Fruit fly (Drosophila melanogaster) whole organism, pupa: ENCODE results near the gene CG43407.
A peak's percentile ranks its signal among the peaks of the same experiment; 100 is the strongest.

Experiments
- CG14655 ChIP-seq: fragments of 200-800 bp; sonication (Bioruptor generic); optimal IDR thresholded peaks from 3 replicates; lab custom pipeline; 2017; ENCODE audit warnings: mild to moderate bottlenecking, missing biosample characterization, missing genetic modification reagents, missing genetic modification characterization
- CG15710 ChIP-seq: fragments of 200-800 bp; sonication (Bioruptor generic); optimal IDR thresholded peaks from 2 replicates; lab custom pipeline; 2018; ENCODE audit warnings: missing biosample characterization, mild to moderate bottlenecking, missing genetic modification characterization, moderate library complexity
- CG17806 ChIP-seq: fragments of 200-800 bp; sonication (Bioruptor generic); optimal IDR thresholded peaks from 2 replicates; lab custom pipeline; 2018; ENCODE audit warnings: missing biosample characterization, mild to moderate bottlenecking, missing genetic modification characterization, moderate library complexity
- CG8159 ChIP-seq: fragments of 200-800 bp; sonication (Bioruptor generic); optimal IDR thresholded peaks from 3 replicates; lab custom pipeline; 2018; ENCODE audit warnings: missing biosample characterization, mild to moderate bottlenecking, missing genetic modification characterization, moderate library complexity
- CG8301 ChIP-seq: fragments of 200-800 bp; sonication (Bioruptor generic); optimal IDR thresholded peaks from 2 replicates; lab custom pipeline; 2018; ENCODE audit warnings: missing biosample characterization, mild to moderate bottlenecking, missing genetic modification characterization
- CG9948 ChIP-seq: fragments of 200-800 bp; sonication (Bioruptor generic); optimal IDR thresholded peaks from 2 replicates; lab custom pipeline; 2018; ENCODE audit warnings: missing biosample characterization, mild to moderate bottlenecking, missing genetic modification characterization, moderate library complexity
- D1 ChIP-seq: fragments of 200-800 bp; sonication (Bioruptor generic); optimal IDR thresholded peaks from 2 replicates; lab custom pipeline; 2018; ENCODE audit warnings: missing biosample characterization, mild to moderate bottlenecking, missing genetic modification characterization, moderate library complexity
- EcR ChIP-seq: fragments of 200-800 bp; sonication (Bioruptor generic); optimal IDR thresholded peaks from 3 replicates; lab custom pipeline; 2019; ENCODE audit warnings: missing biosample characterization, missing genetic modification characterization, mild to moderate bottlenecking, moderate library complexity, missing genetic modification reagents
- Pif1B ChIP-seq: fragments of 200-800 bp; sonication (Bioruptor generic); optimal IDR thresholded peaks from 3 replicates; lab custom pipeline; 2016; ENCODE audit warnings: missing biosample characterization, missing genetic modification characterization
- Snoo ChIP-seq: fragments of 200-800 bp; sonication (Bioruptor generic); optimal IDR thresholded peaks from 3 replicates; lab custom pipeline; 2017; ENCODE audit warnings: missing biosample characterization, mild to moderate bottlenecking, missing genetic modification characterization, inconsistent platforms
- fd96Ca ChIP-seq: fragments of 200-800 bp; sonication (Bioruptor generic); IDR thresholded peaks from 3 replicates; pipeline ENCODE4 v1.3.6; 2022; ENCODE audit warnings: missing biosample characterization, missing genetic modification characterization
- rn ChIP-seq: fragments of 200-800 bp; sonication (Bioruptor generic); IDR thresholded peaks from 2 replicates; pipeline ENCODE4 v1.3.6; 2022; ENCODE audit warnings: missing biosample characterization, missing genetic modification characterization

- TF ChIP-seq EcR (GFP tag; lab: Kevin White, UChicago) (no peak), CG8301 (tag; lab: Kevin White, UChicago) (peak; percentile 48), CG14655 (GFP tag; lab: Kevin White, UChicago) (peak; percentile 64), Snoo (tag; lab: Kevin White, UChicago) (peak; percentile 31), Pif1B (GFP tag; lab: Kevin White, UChicago) (peak; percentile 39), CG8159 (peak; percentile 72), D1 (tag; lab: Kevin White, UChicago) (peak; percentile 46), rn (GFP tag; lab: Robert Waterston, UW) (no peak), CG17806 (peak; percentile 71), CG15710 (tag; lab: Kevin White, UChicago) (peak; percentile 69), fd96Ca (GFP tag; lab: Robert Waterston, UW) (no peak), CG9948 (tag; lab: Kevin White, UChicago) (peak; percentile 49)
Observed at dm6 chr3L:19055064-19055463, 1.9 kb upstream of the CG43407 start.
